Fruit fly (Drosophila melanogaster): Measurements from ENCODE around the gene CG43074.

The CG43074 gene

DNA sequence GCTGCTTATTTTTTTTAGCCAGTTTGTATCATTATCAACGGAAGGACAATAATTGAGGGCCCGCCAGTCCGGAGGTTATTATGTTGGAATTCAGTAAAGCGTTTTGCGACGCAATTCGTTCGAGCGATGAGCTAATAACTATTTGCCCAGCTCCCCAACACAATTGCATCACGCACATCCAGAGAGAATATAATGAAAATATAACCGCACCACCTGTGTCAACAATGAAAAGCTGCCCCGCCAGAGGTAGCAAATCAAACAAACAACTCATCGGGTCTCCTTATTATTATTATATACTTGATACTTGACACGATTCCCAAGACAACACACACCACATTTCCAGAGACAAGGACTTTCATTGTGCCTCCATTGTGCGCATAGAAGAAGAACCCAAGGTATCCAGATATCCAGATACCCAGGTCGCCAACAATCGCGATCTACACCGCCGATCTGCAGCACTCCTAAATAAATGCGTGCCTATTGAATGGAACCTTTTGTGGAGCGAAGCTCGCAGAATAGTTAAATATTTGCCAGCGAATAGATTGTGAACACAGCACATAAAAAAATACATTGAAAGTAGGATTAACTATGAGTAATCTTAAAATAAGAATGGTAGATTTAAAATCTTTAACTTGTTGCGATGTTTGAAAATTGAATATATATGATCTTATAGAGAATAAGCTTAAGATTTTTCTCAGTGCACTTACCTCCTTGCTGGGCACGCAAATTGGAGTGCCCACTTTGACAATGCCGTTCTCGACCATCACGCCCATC lies 41.5 kb downstream of the CG43074 start (continued):
- TF ChIP-seq cyc (GFP tag; optimal IDR thresholded peaks at IDR 0.05) (no peak), CG10631 (GFP tag; optimal IDR thresholded peaks at IDR 0.05) (peak; percentile 42), Eip93F (GFP tag; optimal IDR thresholded peaks at IDR 0.05) (no peak), Eip75B (GFP tag; optimal IDR thresholded peaks at IDR 0.05) (no peak), CG11294 (GFP tag; IDR thresholded peaks at IDR 0.05) (no peak), CG6792 (GFP tag; optimal IDR thresholded peaks at IDR 0.05) (no peak), CG1621 (tag; optimal IDR thresholded peaks at IDR 0.05) (no peak), achi (GFP tag; optimal IDR thresholded peaks at IDR 0.05) (peak; percentile 27), salr (GFP tag; optimal IDR thresholded peaks at IDR 0.05) (no peak), lz (GFP tag; optimal IDR thresholded peaks at IDR 0.05) (no peak), Met (GFP tag; optimal IDR thresholded peaks at IDR 0.05) (no peak), CG15336 (GFP tag; IDR thresholded peaks at IDR 0.05) (peak; percentile 15; the same call in 1 of the 2 replicates), OdsH (GFP tag; optimal IDR thresholded peaks at IDR 0.05) (no peak), Ets96B (tag; optimal IDR thresholded peaks at IDR 0.05) (peak; percentile 50), svp (GFP tag) (peak; percentile 42), CG10669 (GFP tag; optimal IDR thresholded peaks at IDR 0.05) (peak; percentile 35), eg (GFP tag; IDR thresholded peaks at IDR 0.05) (0 out of 3 replicates have a peak, but pooled peaks have one; percentile 29), CG16779 (tag; optimal IDR thresholded peaks at IDR 0.05) (no peak), CG31627 (GFP tag; optimal IDR thresholded peaks at IDR 0.05) (no peak)

DNA sequence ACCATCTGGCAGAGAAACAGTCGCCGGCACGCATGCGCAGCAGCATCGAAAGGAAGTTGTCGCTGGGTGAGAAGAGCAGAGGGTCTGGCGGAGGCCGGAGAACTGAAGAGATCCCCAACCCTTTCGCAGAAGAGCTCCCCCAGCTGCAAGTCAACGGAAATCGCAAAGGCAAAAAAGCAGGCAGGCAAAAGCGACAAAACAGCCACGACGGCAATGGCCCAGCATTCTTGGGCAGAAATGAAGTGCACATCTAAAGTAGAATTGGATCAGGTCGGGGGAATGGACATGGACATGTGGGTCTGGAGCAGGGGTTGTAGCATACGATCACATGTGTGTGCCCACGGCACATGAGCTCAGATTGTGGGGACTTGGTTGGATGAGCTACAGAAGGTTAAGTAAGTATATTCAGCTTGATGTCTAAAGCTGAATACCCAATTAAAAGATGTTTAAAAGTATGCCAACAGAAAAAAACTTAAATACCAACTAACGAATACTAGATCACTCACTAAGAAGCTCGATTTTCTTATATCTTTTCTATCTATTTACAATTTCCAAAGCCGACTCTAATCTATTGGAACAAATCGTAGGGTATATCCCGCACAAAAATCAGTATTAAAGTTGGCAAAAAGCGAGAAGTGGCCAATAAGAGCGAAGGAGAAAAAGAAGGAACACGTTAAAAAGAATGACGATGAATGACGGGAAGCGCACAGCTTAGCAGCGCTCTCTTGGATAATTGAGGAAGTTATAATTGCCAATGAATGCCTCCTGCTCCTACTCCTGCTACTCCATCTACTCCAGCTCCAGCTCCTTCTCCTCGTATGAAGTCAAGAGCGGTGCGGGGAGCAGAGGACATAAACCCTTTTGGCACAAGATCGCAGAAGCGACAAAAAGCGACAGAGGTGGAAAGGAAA lies 42.4 kb downstream of the CG43074 start:
- TF ChIP-seq Sox102F (GFP tag; optimal IDR thresholded peaks at IDR 0.05) = peak; percentile 3
- peak; percentile 4 for TF ChIP-seq vri (GFP tag; optimal IDR thresholded peaks at IDR 0.05)
- TF ChIP-seq cyc (GFP tag; optimal IDR thresholded peaks at IDR 0.05) = peak; percentile 10
- TF ChIP-seq Ets21C (GFP tag; optimal IDR thresholded peaks at IDR 0.05) = no peak
- TF ChIP-seq lz (GFP tag; optimal IDR thresholded peaks at IDR 0.05) = no peak
- TF ChIP-seq Ets96B (tag; optimal IDR thresholded peaks at IDR 0.05) = peak; percentile 81
- TF ChIP-seq CG11294 (GFP tag; IDR thresholded peaks at IDR 0.05) = no peak
- peak; percentile 57 for TF ChIP-seq Met (GFP tag; optimal IDR thresholded peaks at IDR 0.05)
- TF ChIP-seq net (GFP tag; optimal IDR thresholded peaks at IDR 0.05) = peak; percentile 24
- TF ChIP-seq CG10669 (GFP tag; optimal IDR thresholded peaks at IDR 0.05) = peak; percentile 72
- TF ChIP-seq dac (GFP tag; optimal IDR thresholded peaks at IDR 0.05) = no peak
- TF ChIP-seq Gug (GFP tag; IDR thresholded peaks at IDR 0.05) = no peak
- TF ChIP-seq dsx (GFP tag; optimal IDR thresholded peaks at IDR 0.05; ENCODE audit: poor library complexity, severe bottlenecking) = peak; percentile 71
- peak; percentile 39 for TF ChIP-seq Eip75B (GFP tag; optimal IDR thresholded peaks at IDR 0.05)
- peak; percentile 37; the same call in 1 of the 3 replicates for TF ChIP-seq CG8119 (GFP tag; IDR thresholded peaks at IDR 0.05)
- peak; percentile 66 for TF ChIP-seq CG6808 (GFP tag; optimal IDR thresholded peaks at IDR 0.05)
- TF ChIP-seq CG31627 (GFP tag; optimal IDR thresholded peaks at IDR 0.05) = peak; percentile 12
- no peak for TF ChIP-seq CG6792 (GFP tag; optimal IDR thresholded peaks at IDR 0.05)
- TF ChIP-seq spab (GFP tag; optimal IDR thresholded peaks at IDR 0.05) = peak; percentile 59
- TF ChIP-seq CG32006 (GFP tag; optimal IDR thresholded peaks at IDR 0.05) = no peak
- peak; percentile 31 for TF ChIP-seq esn (GFP tag; optimal IDR thresholded peaks at IDR 0.05)
- no peak for TF ChIP-seq CG16779 (tag; optimal IDR thresholded peaks at IDR 0.05)
- TF ChIP-seq Smox (GFP tag; optimal IDR thresholded peaks at IDR 0.05) = peak; percentile 36
- no peak for TF ChIP-seq CG11902 (GFP tag; optimal IDR thresholded peaks at IDR 0.05)
- TF ChIP-seq eg (GFP tag; IDR thresholded peaks at IDR 0.05) = no peak
- TF ChIP-seq CG15336 (GFP tag; IDR thresholded peaks at IDR 0.05) = no peak
- peak; percentile 45 for TF ChIP-seq acj6 (GFP tag; optimal IDR thresholded peaks at IDR 0.05)
- TF ChIP-seq salr (GFP tag; optimal IDR thresholded peaks at IDR 0.05) = peak in 1 of 2 experiments; percentile 25
- peak; percentile 35 for TF ChIP-seq pdm3 (GFP tag; optimal IDR thresholded peaks at IDR 0.05)
- TF ChIP-seq svp (GFP tag) = peak; percentile 53
- TF ChIP-seq CG11762 (GFP tag; optimal IDR thresholded peaks at IDR 0.05; ENCODE audit: insufficient read depth) = no peak
- TF ChIP-seq CG6163 (GFP tag; IDR thresholded peaks at IDR 0.05) = peak; percentile 42; the same call in 2 of the 3 replicates
- peak; percentile 36 for TF ChIP-seq Hr39 (GFP tag; optimal IDR thresholded peaks at IDR 0.05)
- TF ChIP-seq Blimp-1 (GFP tag; optimal IDR thresholded peaks at IDR 0.05) = no peak
- peak; percentile 36 for TF ChIP-seq CG1621 (tag; optimal IDR thresholded peaks at IDR 0.05)
- TF ChIP-seq CG34406 (GFP tag; optimal IDR thresholded peaks at IDR 0.05) = peak; percentile 5
- TF ChIP-seq fkh (GFP tag; optimal IDR thresholded peaks at IDR 0.05) = no peak
- TF ChIP-seq Hr4 (GFP tag; optimal IDR thresholded peaks at IDR 0.05) = no peak
- peak; percentile 56 for TF ChIP-seq topi (GFP tag; optimal IDR thresholded peaks at IDR 0.05)
- peak; percentile 15 for TF ChIP-seq OdsH (GFP tag; optimal IDR thresholded peaks at IDR 0.05)
